Fruit fly (Drosophila melanogaster) whole organism, embryonic: ENCODE data around the gene CG9799.

Source experiments
- CG10366 ChIP-seq: fragments of 200-800 bp; sonication (Bioruptor generic); IDR thresholded peaks from 2 replicates; pipeline ENCODE4 v1.3.6; 2022; ENCODE audit warnings: missing biosample characterization, missing genetic modification characterization
- CG11456 ChIP-seq: fragments of 200-800 bp; sonication (Bioruptor generic); IDR thresholded peaks from 3 replicates; pipeline ENCODE4 v1.3.6; 2022; ENCODE audit warnings: missing biosample characterization, missing genetic modification characterization
- CG12659 ChIP-seq: fragments of 200-800 bp; sonication (Bioruptor generic); optimal IDR thresholded peaks from 3 replicates; lab custom pipeline; 2017; ENCODE audit warnings: mild to moderate bottlenecking, missing biosample characterization, missing genetic modification reagents, missing genetic modification characterization
- CG14441 ChIP-seq: fragments of 200-800 bp; sonication (Bioruptor generic); IDR thresholded peaks from 2 replicates; pipeline ENCODE4 v1.3.6; 2022; ENCODE audit warnings: missing biosample characterization, missing genetic modification characterization
- CG14965 ChIP-seq: fragments of 200-800 bp; sonication (Bioruptor generic); optimal IDR thresholded peaks from 2 replicates; lab custom pipeline; 2016; ENCODE audit warnings: missing biosample characterization, missing genetic modification characterization, borderline replicate concordance
- CG15269 ChIP-seq: fragments of 200-800 bp; sonication (Bioruptor generic); optimal IDR thresholded peaks from 2 replicates; lab custom pipeline; 2018; ENCODE audit warnings: missing biosample characterization, mild to moderate bottlenecking, missing genetic modification characterization, moderate library complexity
- CG1602 ChIP-seq: fragments of 200-800 bp; sonication (Bioruptor generic); optimal IDR thresholded peaks from 3 replicates; lab custom pipeline; 2016; ENCODE audit warnings: missing biosample characterization, missing genetic modification characterization
- CG16813 ChIP-seq: fragments of 200-800 bp; sonication (Bioruptor generic); IDR thresholded peaks from 3 replicates; pipeline ENCODE4 v1.3.6; 2022; ENCODE audit warnings: missing biosample characterization, missing genetic modification characterization; ENCODE audit not compliant: partially characterized antibody
- CG17612 ChIP-seq: fragments of 200-800 bp; sonication (Bioruptor generic); IDR thresholded peaks from 2 replicates; pipeline ENCODE4 v1.3.6; 2022; ENCODE audit warnings: missing biosample characterization, missing genetic modification characterization
- CG18476 ChIP-seq: fragments of 200-800 bp; sonication (Bioruptor generic); optimal IDR thresholded peaks from 2 replicates; lab custom pipeline; 2016; ENCODE audit warnings: missing biosample characterization, mild to moderate bottlenecking, missing genetic modification characterization
- CG30020 ChIP-seq: fragments of 200-800 bp; optimal IDR thresholded peaks from 2 replicates; lab custom pipeline; 2019; ENCODE audit warnings: missing biosample characterization, mild to moderate bottlenecking, missing genetic modification characterization, moderate library complexity
- CG30431 ChIP-seq: fragments of 200-800 bp; sonication (Bioruptor generic); optimal IDR thresholded peaks from 2 replicates; lab custom pipeline; 2017; ENCODE audit warnings: missing biosample characterization, missing genetic modification characterization
- CG31365 ChIP-seq: fragments of 200-800 bp; sonication (Bioruptor generic); optimal IDR thresholded peaks from 2 replicates; lab custom pipeline; 2018; ENCODE audit warnings: missing biosample characterization, mild to moderate bottlenecking, missing genetic modification characterization
- CG42726 ChIP-seq: fragments of 200-800 bp; sonication (Bioruptor generic); IDR thresholded peaks from 2 replicates; pipeline ENCODE4 v1.3.6; 2022; ENCODE audit warnings: missing biosample characterization, missing genetic modification characterization; ENCODE audit not compliant: partially characterized antibody
- CG4707 ChIP-seq: fragments of 200-800 bp; sonication (Bioruptor generic); optimal IDR thresholded peaks from 2 replicates; lab custom pipeline; 2018; ENCODE audit warnings: missing biosample characterization, mild to moderate bottlenecking, missing genetic modification characterization, moderate library complexity
- CG6272 ChIP-seq: fragments of 200-800 bp; sonication (Bioruptor generic); IDR thresholded peaks from 2 replicates; pipeline ENCODE4 v1.3.6; 2022; ENCODE audit warnings: missing biosample characterization, missing genetic modification characterization
- CG7745 ChIP-seq: fragments of 200-800 bp; sonication (Bioruptor generic); optimal IDR thresholded peaks from 2 replicates; lab custom pipeline; 2018; ENCODE audit warnings: missing biosample characterization, mild to moderate bottlenecking, missing genetic modification characterization, moderate library complexity
- CG8924 ChIP-seq: fragments of 200-800 bp; optimal IDR thresholded peaks from 3 replicates; lab custom pipeline; 2019; ENCODE audit warnings: missing biosample characterization, mild to moderate bottlenecking, missing genetic modification characterization, moderate library complexity
- CG9609 ChIP-seq: fragments of 200-800 bp; sonication (Bioruptor generic); optimal IDR thresholded peaks from 3 replicates; lab custom pipeline; 2016; ENCODE audit warnings: missing biosample characterization, missing genetic modification characterization
- Camta ChIP-seq: fragments of 200-800 bp; sonication (Bioruptor generic); optimal IDR thresholded peaks from 2 replicates; lab custom pipeline; 2016; ENCODE audit warnings: missing biosample characterization, missing genetic modification characterization
- Chrac-16 ChIP-seq: fragments of 200-800 bp; sonication (Bioruptor generic); optimal IDR thresholded peaks from 3 replicates; lab custom pipeline; 2016; ENCODE audit warnings: missing biosample characterization, missing genetic modification characterization
- CkIIα-i1 ChIP-seq: fragments of 200-800 bp; sonication (Bioruptor generic); IDR thresholded peaks from 2 replicates; pipeline ENCODE4 v1.3.6; 2022; ENCODE audit warnings: missing biosample characterization, missing genetic modification characterization
- Dip2 ChIP-seq: fragments of 200-800 bp; sonication (Bioruptor generic); IDR thresholded peaks from 2 replicates; pipeline ENCODE4 v1.3.6; 2022; ENCODE audit warnings: missing biosample characterization, missing genetic modification characterization
- Doc3 ChIP-seq: fragments of 200-800 bp; sonication (Bioruptor generic); IDR thresholded peaks from 3 replicates; pipeline ENCODE4 v1.3.6; 2022; ENCODE audit warnings: missing biosample characterization, missing genetic modification characterization; ENCODE audit not compliant: partially characterized antibody
- Elba2 ChIP-seq: fragments of 200-800 bp; sonication (Bioruptor generic); optimal IDR thresholded peaks from 3 replicates; lab custom pipeline; 2016; ENCODE audit warnings: missing biosample characterization, missing genetic modification characterization
- Fer3 ChIP-seq: fragments of 200-800 bp; sonication (Bioruptor generic); optimal IDR thresholded peaks from 2 replicates; lab custom pipeline; 2018; ENCODE audit warnings: missing biosample characterization, mild to moderate bottlenecking, missing genetic modification characterization, moderate library complexity
- Gsc ChIP-seq: fragments of 200-800 bp; sonication (Bioruptor generic); IDR thresholded peaks from 2 replicates; pipeline ENCODE4 v1.3.6; 2022; ENCODE audit warnings: missing biosample characterization, missing genetic modification characterization
- HmgD ChIP-seq: fragments of 200-800 bp; sonication (Bioruptor generic); optimal IDR thresholded peaks from 3 replicates; lab custom pipeline; 2016; ENCODE audit warnings: missing biosample characterization, missing genetic modification characterization
- Hmr ChIP-seq: fragments of 200-800 bp; sonication (Bioruptor generic); optimal IDR thresholded peaks from 3 replicates; lab custom pipeline; 2017; ENCODE audit warnings: mild to moderate bottlenecking, missing biosample characterization, missing genetic modification reagents, missing genetic modification characterization
- Hr39 ChIP-seq: fragments of >200 bp; optimal IDR thresholded peaks from 2 replicates; lab custom pipeline; 2017
- NC2β ChIP-seq: fragments of 200-800 bp; sonication (Bioruptor generic); optimal IDR thresholded peaks from 2 replicates; lab custom pipeline; 2016; ENCODE audit warnings: missing biosample characterization, missing genetic modification characterization
- Tbp ChIP-seq: fragments of >200 bp; optimal IDR thresholded peaks from 2 replicates; lab custom pipeline; 2018; ENCODE audit warnings: missing biosample characterization, missing genetic modification characterization
- Trl ChIP-seq, 3 experiments: fragments of >200 bp in 2 of 3; fragments of 200-800 bp in 1 of 3; sonication (Bioruptor generic) in 1 of 3; optimal IDR thresholded peaks; 2 replicates in 1 of 3; 3 replicates in 2 of 3; lab custom pipeline; 2016 to 2017; ENCODE audit warnings: missing biosample characterization in 1 of 3, missing genetic modification characterization in 1 of 3
- ase ChIP-seq: fragments of 200-800 bp; sonication (Bioruptor generic); IDR thresholded peaks from 3 replicates; pipeline ENCODE4 v1.3.6; 2022; ENCODE audit warnings: missing biosample characterization, missing genetic modification characterization
- bowl ChIP-seq: fragments of 200-800 bp; sonication (Bioruptor generic); IDR thresholded peaks from 2 replicates; pipeline ENCODE4 v1.3.6; 2022; ENCODE audit warnings: missing biosample characterization, missing genetic modification characterization
- btn ChIP-seq: fragments of 200-800 bp; sonication (Bioruptor generic); optimal IDR thresholded peaks from 2 replicates; lab custom pipeline; 2016; ENCODE audit warnings: missing biosample characterization, missing genetic modification characterization
- chn ChIP-seq: fragments of 200-800 bp; sonication (Bioruptor generic); optimal IDR thresholded peaks from 2 replicates; lab custom pipeline; 2016; ENCODE audit warnings: missing biosample characterization, missing genetic modification characterization
- corto ChIP-seq: fragments of 200-800 bp; sonication (Bioruptor generic); optimal IDR thresholded peaks from 2 replicates; lab custom pipeline; 2016; ENCODE audit warnings: missing biosample characterization, mild to moderate bottlenecking, missing genetic modification characterization, moderate library complexity
- dimm ChIP-seq: fragments of 200-800 bp; sonication (Bioruptor generic); IDR thresholded peaks from 2 replicates; pipeline ENCODE4 v1.3.6; 2022; ENCODE audit warnings: missing biosample characterization, missing genetic modification characterization
- h ChIP-seq: fragments of >200 bp; optimal IDR thresholded peaks from 2 replicates; lab custom pipeline; 2017
- jigr1 ChIP-seq: fragments of 200-800 bp; sonication (Bioruptor generic); IDR thresholded peaks from 3 replicates; pipeline ENCODE4 v1.3.6; 2022; ENCODE audit warnings: missing biosample characterization, missing genetic modification characterization
- lov ChIP-seq, 2 experiments: fragments of 200-800 bp in 1 of 2; fragments of >200 bp in 1 of 2; sonication (Bioruptor generic) in 1 of 2; IDR thresholded peaks in 1 of 2; optimal IDR thresholded peaks in 1 of 2; 2 replicates in 1 of 2; 3 replicates in 1 of 2; pipeline versions ENCODE4 v1.3.6 to Lab custom; 2017 to 2022; ENCODE audit warnings: missing biosample characterization in 1 of 2, missing genetic modification characterization in 1 of 2
- nerfin-1 ChIP-seq: fragments of 200-800 bp; sonication (Bioruptor generic); optimal IDR thresholded peaks from 3 replicates; lab custom pipeline; 2019; ENCODE audit warnings: missing biosample characterization, mild to moderate bottlenecking, missing genetic modification characterization, moderate library complexity
- pho ChIP-seq: fragments of 200-800 bp; sonication (Bioruptor generic); optimal IDR thresholded peaks from 2 replicates; lab custom pipeline; 2016; ENCODE audit warnings: missing biosample characterization, missing genetic modification characterization
- repo ChIP-seq: fragments of 200-800 bp; sonication (Bioruptor generic); optimal IDR thresholded peaks from 2 replicates; lab custom pipeline; 2016; ENCODE audit warnings: missing biosample characterization, missing genetic modification characterization
- ro ChIP-seq: fragments of 200-800 bp; sonication (Bioruptor generic); IDR thresholded peaks from 2 replicates; pipeline ENCODE4 v1.3.6; 2022; ENCODE audit warnings: missing biosample characterization, missing genetic modification characterization
- seq ChIP-seq: fragments of 200-800 bp; sonication (Bioruptor generic); IDR thresholded peaks from 2 replicates; pipeline ENCODE4 v1.3.6; 2022; ENCODE audit warnings: missing biosample characterization, missing genetic modification characterization
- slp2 ChIP-seq: fragments of 200-800 bp; sonication (Bioruptor generic); optimal IDR thresholded peaks from 2 replicates; lab custom pipeline; 2016; ENCODE audit warnings: missing biosample characterization, missing genetic modification characterization
- tin ChIP-seq: fragments of 200-800 bp; sonication (Bioruptor generic); optimal IDR thresholded peaks from 3 replicates; lab custom pipeline; 2016; ENCODE audit warnings: missing biosample characterization, missing genetic modification characterization
- trh ChIP-seq: fragments of 200-800 bp; sonication (Bioruptor generic); optimal IDR thresholded peaks from 2 replicates; lab custom pipeline; 2016; ENCODE audit warnings: missing biosample characterization, missing genetic modification characterization

Gene CG9799

DNA sequence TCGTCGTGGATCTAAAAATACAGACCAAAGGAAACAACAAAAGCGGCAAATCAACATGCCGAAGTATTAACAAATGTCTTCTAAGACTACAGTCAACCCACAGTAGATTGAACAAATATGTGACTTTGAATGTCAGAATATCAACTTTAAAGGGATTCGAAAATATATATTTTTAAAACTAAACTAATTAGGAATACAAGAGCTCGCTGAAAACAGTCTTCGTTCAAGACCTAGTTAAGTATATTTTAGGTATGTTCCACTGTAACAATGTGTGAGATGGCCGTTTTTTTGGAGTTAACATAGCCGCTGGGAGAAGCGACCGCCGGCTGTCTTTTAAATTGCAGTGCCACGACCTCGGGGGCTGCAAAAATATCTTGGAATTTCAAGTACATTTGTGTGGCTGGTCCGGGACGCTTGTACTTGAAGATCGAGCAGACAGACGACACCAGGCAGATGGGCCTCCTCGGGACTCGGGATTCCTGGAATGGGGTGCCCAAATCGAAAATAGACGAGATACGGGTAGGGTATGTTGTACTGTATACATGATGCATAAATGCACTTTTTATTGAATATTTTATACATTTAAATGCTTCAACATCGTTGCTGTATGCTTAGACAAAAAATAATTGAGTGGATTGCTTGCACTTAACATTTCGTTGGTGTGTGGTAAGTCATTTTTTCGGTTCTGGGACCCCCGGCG is 40.0 kb upstream of the CG9799 start (continued):
- TF ChIP-seq ro (GFP tag; lab: Robert Waterston, UW) (peak; percentile 44; the same call in 1 of the 2 replicates), Fer3 (tag; lab: Kevin White, UChicago) (peak; percentile 53), Elba2 (GFP tag; lab: Kevin White, UChicago) (peak; percentile 7), CG10366 (peak; percentile 62), CG4707 (peak; percentile 49), Trl (optimal IDR thresholded peaks at IDR 0.05; lab: Kevin White, UChicago) (no peak), Trl (GFP tag; optimal IDR thresholded peaks at IDR 0.05; lab: Kevin White, UChicago) (peak; percentile 19), Camta (GFP tag; lab: Kevin White, UChicago) (peak; percentile 43), CG30020 (tag; lab: Kevin White, UChicago) (no peak), CkIIα-i1 (no peak), seq (GFP tag; lab: Robert Waterston, UW) (peak; percentile 32; the same call in 1 of the 2 replicates), CG7745 (tag; lab: Kevin White, UChicago) (no peak), trh (GFP tag; lab: Kevin White, UChicago) (peak; percentile 21), CG6272 (no peak), NC2β (GFP tag; lab: Kevin White, UChicago) (peak; percentile 24), CG30431 (GFP tag; lab: Kevin White, UChicago) (peak; percentile 30), Dip2 (no peak), dimm (GFP tag; lab: Robert Waterston, UW) (no peak), repo (GFP tag; lab: Kevin White, UChicago) (no peak), bowl (GFP tag; lab: Robert Waterston, UW) (no peak), CG1602 (GFP tag; lab: Kevin White, UChicago) (peak; percentile 57), CG12659 (peak; percentile 51), corto (no peak), CG16813 (GFP tag; lab: Robert Waterston, UW) (no peak), CG42726 (GFP tag; lab: Robert Waterston, UW) (no peak), slp2 (GFP tag; lab: Kevin White, UChicago) (peak; percentile 36), h (lab: Kevin White, UChicago) (no peak), CG8924 (peak; percentile 76), lov (optimal IDR thresholded peaks at IDR 0.05; lab: Kevin White, UChicago) (no peak), lov (GFP tag; IDR thresholded peaks at IDR 0.05; lab: Robert Waterston, UW) (peak; percentile 74; the same call in 1 of the 3 replicates), HmgD (GFP tag; lab: Kevin White, UChicago) (no peak), chn (GFP tag; lab: Kevin White, UChicago) (peak; percentile 29), CG9609 (peak; percentile 49), tin (GFP tag; lab: Kevin White, UChicago) (peak; percentile 77), Hr39 (lab: Kevin White, UChicago) (no peak), CG18476 (peak; percentile 51), jigr1 (GFP tag; lab: Robert Waterston, UW) (no peak), CG17612 (GFP tag; lab: Robert Waterston, UW) (0 out of 2 replicates have a peak, but pooled peaks have one; percentile 16), Tbp (GFP tag; lab: Kevin White, UChicago) (no peak), Hmr (peak; percentile 28), Gsc (GFP tag; lab: Robert Waterston, UW) (0 out of 2 replicates have a peak, but pooled peaks have one; percentile 14), pho (GFP tag; lab: Kevin White, UChicago) (peak; percentile 51), Chrac-16 (GFP tag; lab: Kevin White, UChicago) (peak; percentile 65), CG14441 (GFP tag; lab: Robert Waterston, UW) (peak; percentile 74), nerfin-1 (peak; percentile 62), CG31365 (tag; lab: Kevin White, UChicago) (peak; percentile 6), btn (peak; percentile 11), CG11456 (peak; percentile 65; the same call in 1 of the 3 replicates), Doc3 (GFP tag; lab: Robert Waterston, UW) (no peak), CG14965 (no peak), CG15269 (tag; lab: Kevin White, UChicago) (peak; percentile 71), ase (GFP tag; lab: Robert Waterston, UW) (0 out of 3 replicates have a peak, but pooled peaks have one; percentile 51)
